Fruit fly (Drosophila melanogaster): ENCODE measurements around the gene mtgo.

mtgo gene

dm6 chr2L:16526015-16526518 is 18.7 kb upstream of the mtgo start (continued):
- TF ChIP-seq CG6276 (GFP tag; optimal IDR thresholded peaks at IDR 0.05): peak; percentile 71
- TF ChIP-seq lz (GFP tag; optimal IDR thresholded peaks at IDR 0.05): no peak
- peak; percentile 70 for TF ChIP-seq CG1621 (tag; optimal IDR thresholded peaks at IDR 0.05)
- TF ChIP-seq ss (GFP tag; optimal IDR thresholded peaks at IDR 0.05): peak; percentile 79 to 85
- peak; percentile 88 for TF ChIP-seq svp (GFP tag)
- TF ChIP-seq CG4318 (GFP tag; optimal IDR thresholded peaks at IDR 0.05): no peak
- peak; percentile 81 for TF ChIP-seq eg (GFP tag; IDR thresholded peaks at IDR 0.05)
- TF ChIP-seq achi (GFP tag; optimal IDR thresholded peaks at IDR 0.05): peak; percentile 33
- peak; percentile 69 for TF ChIP-seq dac (GFP tag; optimal IDR thresholded peaks at IDR 0.05)
- peak; percentile 34 for TF ChIP-seq spab (GFP tag; optimal IDR thresholded peaks at IDR 0.05)
- TF ChIP-seq Sox102F (GFP tag; optimal IDR thresholded peaks at IDR 0.05): no peak
- peak; percentile 72 for TF ChIP-seq Eip78C (GFP tag)
- peak; percentile 70 for TF ChIP-seq CG3032 (tag; optimal IDR thresholded peaks at IDR 0.05)
- no peak for TF ChIP-seq OdsH (GFP tag; optimal IDR thresholded peaks at IDR 0.05)
- peak; percentile 50 for TF ChIP-seq CG32006 (GFP tag; optimal IDR thresholded peaks at IDR 0.05)
- no peak for TF ChIP-seq Smox (GFP tag; optimal IDR thresholded peaks at IDR 0.05)
- TF ChIP-seq CG8632 (GFP tag; optimal IDR thresholded peaks at IDR 0.05): no peak
- TF ChIP-seq Eip93F (GFP tag; optimal IDR thresholded peaks at IDR 0.05): no peak
- peak; percentile 82 for TF ChIP-seq dsx (GFP tag; optimal IDR thresholded peaks at IDR 0.05; ENCODE audit: poor library complexity, severe bottlenecking)
- TF ChIP-seq CG11902 (GFP tag; optimal IDR thresholded peaks at IDR 0.05): no peak
- TF ChIP-seq cyc (GFP tag; optimal IDR thresholded peaks at IDR 0.05): no peak
- no peak for TF ChIP-seq acj6 (GFP tag; optimal IDR thresholded peaks at IDR 0.05)
- no peak for TF ChIP-seq CG8319 (GFP tag; optimal IDR thresholded peaks at IDR 0.05)
- peak; percentile 26 for TF ChIP-seq CG10669 (GFP tag; optimal IDR thresholded peaks at IDR 0.05)

- TF ChIP-seq CG11902 (GFP tag; optimal IDR thresholded peaks at IDR 0.05) (no peak), esn (GFP tag; optimal IDR thresholded peaks at IDR 0.05) (peak; percentile 68), Smox (GFP tag; optimal IDR thresholded peaks at IDR 0.05) (peak; percentile 72), CG3032 (tag; optimal IDR thresholded peaks at IDR 0.05) (no peak), CG31627 (GFP tag; optimal IDR thresholded peaks at IDR 0.05) (peak; percentile 54), spab (GFP tag; optimal IDR thresholded peaks at IDR 0.05) (no peak), Eip78C (GFP tag) (peak; percentile 62), CG4318 (GFP tag; optimal IDR thresholded peaks at IDR 0.05) (no peak), acj6 (GFP tag; optimal IDR thresholded peaks at IDR 0.05) (peak; percentile 5), Ets21C (GFP tag; optimal IDR thresholded peaks at IDR 0.05) (peak; percentile 43), Met (GFP tag; optimal IDR thresholded peaks at IDR 0.05) (peak; percentile 63), OdsH (GFP tag; optimal IDR thresholded peaks at IDR 0.05) (peak; percentile 14), CG6808 (GFP tag; optimal IDR thresholded peaks at IDR 0.05) (no peak), cyc (GFP tag; optimal IDR thresholded peaks at IDR 0.05) (peak; percentile 4), Hr38 (GFP tag; optimal IDR thresholded peaks at IDR 0.05) (no peak), Hr39 (GFP tag; optimal IDR thresholded peaks at IDR 0.05) (peak; percentile 67), CG6792 (GFP tag; optimal IDR thresholded peaks at IDR 0.05) (no peak), svp (GFP tag) (peak; percentile 53), Sox102F (GFP tag; optimal IDR thresholded peaks at IDR 0.05) (peak; percentile 55), lz (GFP tag; optimal IDR thresholded peaks at IDR 0.05) (peak; percentile 51), CG8632 (GFP tag; optimal IDR thresholded peaks at IDR 0.05) (peak; percentile 12)
These were observed 18.2 kb upstream of the mtgo start for dm6 chr2L:16526578-16526977.

DNA sequence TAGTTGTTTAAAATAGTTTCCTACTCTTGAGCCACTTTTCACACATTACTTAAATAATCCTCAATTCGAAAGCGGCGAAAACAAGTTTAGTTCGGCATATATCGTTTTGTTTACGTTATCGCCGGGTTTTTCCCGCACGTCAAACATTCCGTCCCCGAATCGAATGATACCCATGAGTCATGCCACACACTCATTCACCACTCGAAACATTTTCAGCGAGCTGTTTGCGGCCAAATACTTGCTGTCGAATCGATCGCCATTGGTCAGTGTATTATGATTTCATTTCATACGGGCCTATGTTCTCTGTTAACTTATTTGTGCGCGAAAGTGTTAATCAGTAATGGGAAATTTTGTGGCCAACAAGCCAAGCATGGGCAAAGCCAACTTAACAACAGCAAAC is 16.3 kb upstream of the mtgo start:
- TF ChIP-seq CG8632 (GFP tag; optimal IDR thresholded peaks at IDR 0.05): no peak
- TF ChIP-seq cyc (GFP tag; optimal IDR thresholded peaks at IDR 0.05): no peak
- peak; percentile 5 for TF ChIP-seq fkh (GFP tag; optimal IDR thresholded peaks at IDR 0.05)
- TF ChIP-seq CG34406 (GFP tag; optimal IDR thresholded peaks at IDR 0.05): no peak
- TF ChIP-seq Eip78C (GFP tag): peak; percentile 27

All from whole organism, prepupa.